Worm (Caenorhabditis elegans): ENCODE data around the gene pkg-2.

pkg-2 gene

ce11 chrIV:8523981-8524380 lies 3.3 kb downstream of the pkg-2 start:
- TF ChIP-seq ama-1 (optimal IDR thresholded peaks at IDR 0.05) (no peak), ztf-11 (tag; optimal IDR thresholded peaks at IDR 0.05) (no peak), C34F6.9 (tag; optimal IDR thresholded peaks at IDR 0.05) (no peak), F13H6.1 (tag; optimal IDR thresholded peaks at IDR 0.05) (no peak), unc-55 (GFP tag; optimal IDR thresholded peaks at IDR 0.05) (no peak), snpc-4 (tag; optimal IDR thresholded peaks at IDR 0.05) (no peak), mbf-1 (tag; optimal IDR thresholded peaks at IDR 0.05) (no peak), nhr-25 (tag; optimal IDR thresholded peaks at IDR 0.05) (no peak), nhr-12 (tag; optimal IDR thresholded peaks at IDR 0.05) (no peak), nhr-21 (tag; optimal IDR thresholded peaks at IDR 0.05) (no peak), nhr-10 (tag; optimal IDR thresholded peaks at IDR 0.05) (no peak)

- TF ChIP-seq fos-1 (tag; optimal IDR thresholded peaks at IDR 0.05) (peak; percentile 68), nhr-23 (tag; optimal IDR thresholded peaks at IDR 0.05) (no peak), ztf-1 (GFP tag; conservative IDR thresholded peaks at IDR 0.05) (no peak), lsy-2 (tag; optimal IDR thresholded peaks at IDR 0.05) (peak in 1 of 2 experiments; percentile 86), C34F6.9 (tag; optimal IDR thresholded peaks at IDR 0.05) (peak; percentile 11), lin-13 (GFP tag; optimal IDR thresholded peaks at IDR 0.05) (no peak), blmp-1 (tag; optimal IDR thresholded peaks at IDR 0.05; ENCODE audit: insufficient read depth) (peak; percentile 43), F13H6.1 (tag; optimal IDR thresholded peaks at IDR 0.05) (peak; percentile 92), sma-9 (GFP tag; optimal IDR thresholded peaks at IDR 0.05) (peak; percentile 97), sma-9 (tag; optimal IDR thresholded peaks at IDR 0.05) (peak; percentile 77), ceh-82 (tag; optimal IDR thresholded peaks at IDR 0.05) (no peak), nhr-21 (tag; optimal IDR thresholded peaks at IDR 0.05) (peak; percentile 87), nhr-129 (tag; optimal IDR thresholded peaks at IDR 0.05) (peak; percentile 88), egl-27 (tag; optimal IDR thresholded peaks at IDR 0.05) (peak; percentile 62), ztf-4 (tag; optimal IDR thresholded peaks at IDR 0.05) (peak; percentile 65), crh-2 (tag; optimal IDR thresholded peaks at IDR 0.05) (peak; percentile 63), ZK546.5 (tag; optimal IDR thresholded peaks at IDR 0.05) (no peak), nhr-237 (tag; optimal IDR thresholded peaks at IDR 0.05) (no peak), Y55F3AM.14 (GFP tag; optimal IDR thresholded peaks at IDR 0.05) (peak; percentile 62), unc-55 (GFP tag; optimal IDR thresholded peaks at IDR 0.05) (no peak), sma-3 (GFP tag; optimal IDR thresholded peaks at IDR 0.05) (peak; percentile 88), mdl-1 (tag; optimal IDR thresholded peaks at IDR 0.05) (peak in 1 of 2 experiments; percentile 44), nhr-6 (tag; optimal IDR thresholded peaks at IDR 0.05) (peak; percentile 79), sem-4 (tag; optimal IDR thresholded peaks at IDR 0.05) (peak; percentile 18), unc-62 (GFP tag; optimal IDR thresholded peaks at IDR 0.05) (peak; percentile 23)
These were observed 5.4 kb downstream of the pkg-2 start for ce11 chrIV:8526050-8526449.

ce11 chrIV:8526579-8526978 lies 5.9 kb downstream of the pkg-2 start:
- TF ChIP-seq ZK546.5 (tag; optimal IDR thresholded peaks at IDR 0.05) = no peak
- no peak for TF ChIP-seq nhr-12 (tag; optimal IDR thresholded peaks at IDR 0.05)
- TF ChIP-seq blmp-1 (tag; optimal IDR thresholded peaks at IDR 0.05; ENCODE audit: insufficient read depth) = no peak
- TF ChIP-seq nhr-25 (tag; optimal IDR thresholded peaks at IDR 0.05) = peak; percentile 11
- TF ChIP-seq nhr-11 (tag; optimal IDR thresholded peaks at IDR 0.05) = no peak
- TF ChIP-seq crh-2 (tag; optimal IDR thresholded peaks at IDR 0.05) = peak; percentile 7
- TF ChIP-seq nhr-77 (tag; optimal IDR thresholded peaks at IDR 0.05) = no peak
- no peak for TF ChIP-seq aly-2 (tag; optimal IDR thresholded peaks at IDR 0.05)
- no peak for TF ChIP-seq sem-4 (tag; optimal IDR thresholded peaks at IDR 0.05)
- TF ChIP-seq ama-1 (optimal IDR thresholded peaks at IDR 0.05) = no peak
- no peak for TF ChIP-seq nhr-23 (tag; optimal IDR thresholded peaks at IDR 0.05)
- TF ChIP-seq ceh-82 (tag; optimal IDR thresholded peaks at IDR 0.05) = no peak
- no peak for TF ChIP-seq unc-39 (tag; optimal IDR thresholded peaks at IDR 0.05)
- no peak for TF ChIP-seq lin-11 (tag; optimal IDR thresholded peaks at IDR 0.05)
- no peak for TF ChIP-seq lin-13 (GFP tag; optimal IDR thresholded peaks at IDR 0.05)
- TF ChIP-seq nhr-129 (tag; optimal IDR thresholded peaks at IDR 0.05) = no peak
- no peak for TF ChIP-seq sma-9 (GFP tag; optimal IDR thresholded peaks at IDR 0.05)
- TF ChIP-seq sma-9 (tag; optimal IDR thresholded peaks at IDR 0.05) = no peak

- no peak for TF ChIP-seq nhr-12 (tag; optimal IDR thresholded peaks at IDR 0.05)
- TF ChIP-seq C34F6.9 (tag; optimal IDR thresholded peaks at IDR 0.05) = peak; percentile 80
- TF ChIP-seq blmp-1 (tag; optimal IDR thresholded peaks at IDR 0.05; ENCODE audit: insufficient read depth) = peak; percentile 78
- TF ChIP-seq ama-1 (optimal IDR thresholded peaks at IDR 0.05) = no peak
- TF ChIP-seq sma-3 (GFP tag; optimal IDR thresholded peaks at IDR 0.05) = peak; percentile 99
- TF ChIP-seq nhr-11 (tag; optimal IDR thresholded peaks at IDR 0.05) = peak; percentile 34
- TF ChIP-seq nhr-129 (tag; optimal IDR thresholded peaks at IDR 0.05) = peak; percentile 80
- no peak for TF ChIP-seq snpc-4 (tag; optimal IDR thresholded peaks at IDR 0.05)
- TF ChIP-seq sem-4 (tag; optimal IDR thresholded peaks at IDR 0.05) = peak; percentile 84
- TF ChIP-seq lin-13 (GFP tag; optimal IDR thresholded peaks at IDR 0.05) = peak; percentile 43
- TF ChIP-seq mdl-1 (tag; optimal IDR thresholded peaks at IDR 0.05) = peak; percentile 94 to 96
- peak; percentile 94 for TF ChIP-seq crh-2 (tag; optimal IDR thresholded peaks at IDR 0.05)
- no peak for TF ChIP-seq skn-1 (tag; optimal IDR thresholded peaks at IDR 0.05)
- TF ChIP-seq unc-62 (GFP tag; optimal IDR thresholded peaks at IDR 0.05) = peak; percentile 63
- no peak for TF ChIP-seq ceh-16 (tag; optimal IDR thresholded peaks at IDR 0.05)
- no peak for TF ChIP-seq nhr-23 (tag; optimal IDR thresholded peaks at IDR 0.05)
- peak; percentile 98 for TF ChIP-seq nhr-21 (tag; optimal IDR thresholded peaks at IDR 0.05)
- TF ChIP-seq ztf-4 (tag; optimal IDR thresholded peaks at IDR 0.05) = peak; percentile 14
- TF ChIP-seq lsy-2 (tag; optimal IDR thresholded peaks at IDR 0.05) = peak in 1 of 2 experiments; percentile 89
- TF ChIP-seq ceh-82 (tag; optimal IDR thresholded peaks at IDR 0.05) = no peak
- no peak for TF ChIP-seq aly-2 (tag; optimal IDR thresholded peaks at IDR 0.05)
- TF ChIP-seq fos-1 (tag; optimal IDR thresholded peaks at IDR 0.05) = peak; percentile 99
- no peak for TF ChIP-seq elt-1 (tag; optimal IDR thresholded peaks at IDR 0.05)
- TF ChIP-seq F13H6.1 (tag; optimal IDR thresholded peaks at IDR 0.05) = peak; percentile 99
- TF ChIP-seq ztf-1 (GFP tag; conservative IDR thresholded peaks at IDR 0.05) = no peak
- TF ChIP-seq egl-27 (tag; optimal IDR thresholded peaks at IDR 0.05) = peak; percentile 95
- peak; percentile 83 for TF ChIP-seq mab-5 (tag; optimal IDR thresholded peaks at IDR 0.05)
- TF ChIP-seq nhr-25 (tag; optimal IDR thresholded peaks at IDR 0.05) = peak; percentile 90
- TF ChIP-seq unc-39 (tag; optimal IDR thresholded peaks at IDR 0.05) = no peak
- no peak for TF ChIP-seq mbf-1 (tag; optimal IDR thresholded peaks at IDR 0.05)
- TF ChIP-seq nhr-237 (tag; optimal IDR thresholded peaks at IDR 0.05) = no peak
- TF ChIP-seq sma-9 (GFP tag; optimal IDR thresholded peaks at IDR 0.05) = peak; percentile 99
- TF ChIP-seq sma-9 (tag; optimal IDR thresholded peaks at IDR 0.05) = peak; percentile 50
These were observed 6.9 kb downstream of the pkg-2 start for ce11 chrIV:8527598-8528012.
